Worm (Caenorhabditis elegans): ENCODE measurements around the gene str-171.

DNA sequence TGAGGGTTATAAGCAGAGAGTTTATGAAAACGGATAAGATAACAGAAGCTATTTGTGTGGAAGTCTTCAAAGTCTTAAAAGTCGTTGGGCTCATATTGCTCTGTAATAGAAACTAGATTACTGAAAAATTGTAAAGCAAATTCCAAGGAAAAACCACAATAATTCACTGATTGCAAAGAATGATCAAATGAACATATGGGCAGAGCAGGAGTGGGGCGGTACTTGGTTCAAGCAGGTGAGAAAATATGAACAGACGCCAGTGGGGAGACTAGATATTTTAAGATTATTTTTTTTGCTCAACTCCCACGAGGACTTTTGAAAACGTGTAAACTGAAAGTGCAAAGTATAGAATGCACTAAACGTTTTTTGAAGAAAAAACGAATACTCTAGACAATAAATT lies at the start of gene str-171:
- TF ChIP-seq F16B12.6 (tag; optimal IDR thresholded peaks at IDR 0.05) (no peak), grh-1 (GFP tag; IDR thresholded peaks at IDR 0.05) (no peak), pag-3 (tag; optimal IDR thresholded peaks at IDR 0.05; ENCODE audit: borderline replicate concordance, insufficient read depth) (no peak), unc-62 (GFP tag; optimal IDR thresholded peaks at IDR 0.05) (no peak), blmp-1 (tag; optimal IDR thresholded peaks at IDR 0.05) (no peak), fkh-10 (GFP tag; optimal IDR thresholded peaks at IDR 0.05) (no peak), elt-3 (tag; optimal IDR thresholded peaks at IDR 0.05) (no peak)

Data from whole organism, L1 larva.